Fruit fly (Drosophila melanogaster): ENCODE measurements around the gene Tsen2.

Tsen2 gene

DNA sequence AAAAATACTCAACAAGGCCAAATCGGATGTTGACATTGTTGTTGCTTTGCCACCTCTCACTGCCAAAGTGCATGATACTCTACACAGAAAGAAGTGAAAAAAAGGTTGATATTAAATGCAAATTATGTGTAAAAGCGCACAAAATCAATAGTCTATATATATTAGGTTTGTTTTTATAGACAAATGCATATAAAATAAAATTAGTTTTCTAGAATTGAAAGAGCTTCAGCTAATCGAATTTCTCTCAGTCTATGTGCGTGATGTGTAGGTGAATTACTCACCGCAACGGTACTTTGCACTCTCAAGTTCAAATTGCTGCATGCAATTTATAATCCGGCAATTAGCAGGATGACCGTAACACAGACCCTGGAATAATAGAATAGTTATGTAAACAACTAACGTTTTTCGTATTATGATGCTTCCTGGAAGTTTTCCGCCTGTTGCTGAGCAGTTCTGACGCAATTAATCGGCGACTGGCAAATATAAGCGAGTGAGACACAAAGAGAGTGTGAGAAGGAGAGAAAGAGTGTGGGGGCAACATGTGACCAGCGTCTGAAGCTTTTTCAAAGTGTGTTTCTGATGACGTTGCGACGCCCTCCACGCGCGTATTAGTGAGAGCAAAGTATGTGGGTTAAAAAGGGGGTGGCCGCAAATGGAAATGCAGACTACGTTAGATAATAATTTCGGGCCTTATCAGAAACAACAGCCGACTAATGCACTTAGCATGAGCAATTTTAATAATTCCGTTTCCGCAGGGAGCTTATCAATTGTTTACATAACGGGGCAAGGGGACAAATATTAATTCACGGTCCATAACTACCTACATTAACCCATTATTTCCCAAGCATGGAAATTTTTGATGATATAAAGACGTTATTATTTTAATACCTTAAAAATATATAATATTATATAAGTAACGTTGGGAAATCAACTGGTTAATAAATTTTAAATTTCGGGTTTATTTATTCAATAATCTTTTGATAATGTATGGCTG, 8.6 kb upstream of the Tsen2 start (continued):
- TF ChIP-seq CG8632 (GFP tag; optimal IDR thresholded peaks at IDR 0.05), result peak; percentile 95
- TF ChIP-seq CG11294 (GFP tag; IDR thresholded peaks at IDR 0.05), result peak; percentile 94
- TF ChIP-seq net (GFP tag; optimal IDR thresholded peaks at IDR 0.05), result peak; percentile 97
- peak; percentile 98 for TF ChIP-seq vri (GFP tag; optimal IDR thresholded peaks at IDR 0.05)
- TF ChIP-seq acj6 (GFP tag; optimal IDR thresholded peaks at IDR 0.05), result peak; percentile 96
- TF ChIP-seq CG7368 (GFP tag; optimal IDR thresholded peaks at IDR 0.05), result peak; percentile 96
- TF ChIP-seq Met (GFP tag; optimal IDR thresholded peaks at IDR 0.05), result peak; percentile 98
- peak; percentile 92 for TF ChIP-seq Ets21C (GFP tag; optimal IDR thresholded peaks at IDR 0.05)
- TF ChIP-seq salr (GFP tag; optimal IDR thresholded peaks at IDR 0.05), result peak; percentile 81 to 96
- TF ChIP-seq CG31627 (GFP tag; optimal IDR thresholded peaks at IDR 0.05), result peak; percentile 95
- TF ChIP-seq Smox (GFP tag; optimal IDR thresholded peaks at IDR 0.05), result peak; percentile 96
- peak; percentile 90 for TF ChIP-seq Blimp-1 (GFP tag; optimal IDR thresholded peaks at IDR 0.05)
- peak; percentile 97 for TF ChIP-seq Gug (GFP tag; IDR thresholded peaks at IDR 0.05)
- TF ChIP-seq pdm3 (GFP tag; optimal IDR thresholded peaks at IDR 0.05), result peak; percentile 96
- peak; percentile 91 for TF ChIP-seq CG9139 (GFP tag; optimal IDR thresholded peaks at IDR 0.05)
- peak; percentile 89 for TF ChIP-seq fd59A (GFP tag; optimal IDR thresholded peaks at IDR 0.05)
- peak; percentile 95 to 96 for TF ChIP-seq ss (GFP tag; optimal IDR thresholded peaks at IDR 0.05)
- TF ChIP-seq CG3032 (tag; optimal IDR thresholded peaks at IDR 0.05), result peak; percentile 94
- TF ChIP-seq eg (GFP tag; IDR thresholded peaks at IDR 0.05), result peak; percentile 97
- peak; percentile 91 for TF ChIP-seq CG6808 (GFP tag; optimal IDR thresholded peaks at IDR 0.05)
- peak; percentile 84 for TF ChIP-seq fd85E (GFP tag; optimal IDR thresholded peaks at IDR 0.05)
- TF ChIP-seq CG1621 (tag; optimal IDR thresholded peaks at IDR 0.05), result peak; percentile 87

DNA sequence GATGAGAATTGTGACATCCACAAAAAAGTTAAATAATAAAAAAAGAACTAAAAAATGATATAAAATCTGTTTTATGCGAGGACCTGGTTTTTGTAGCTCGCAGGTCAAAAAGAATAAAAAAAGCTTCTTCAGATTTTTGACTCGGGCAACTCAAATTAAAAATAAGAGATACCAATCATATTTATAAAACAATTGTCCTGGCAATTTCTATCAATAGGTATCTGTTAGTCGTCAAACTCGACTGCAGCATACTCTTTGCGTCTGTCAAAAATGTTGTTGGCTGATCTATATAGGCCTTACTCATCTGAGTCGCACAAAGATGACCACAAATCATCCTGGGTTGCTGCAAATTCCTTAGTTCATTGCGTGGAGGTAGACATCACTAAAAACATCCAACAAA, 7.0 kb upstream of the Tsen2 start:
- no peak for TF ChIP-seq Blimp-1 (GFP tag; optimal IDR thresholded peaks at IDR 0.05)
- TF ChIP-seq dac (GFP tag; optimal IDR thresholded peaks at IDR 0.05), result no peak
- TF ChIP-seq fkh (GFP tag; optimal IDR thresholded peaks at IDR 0.05), result no peak

DNA sequence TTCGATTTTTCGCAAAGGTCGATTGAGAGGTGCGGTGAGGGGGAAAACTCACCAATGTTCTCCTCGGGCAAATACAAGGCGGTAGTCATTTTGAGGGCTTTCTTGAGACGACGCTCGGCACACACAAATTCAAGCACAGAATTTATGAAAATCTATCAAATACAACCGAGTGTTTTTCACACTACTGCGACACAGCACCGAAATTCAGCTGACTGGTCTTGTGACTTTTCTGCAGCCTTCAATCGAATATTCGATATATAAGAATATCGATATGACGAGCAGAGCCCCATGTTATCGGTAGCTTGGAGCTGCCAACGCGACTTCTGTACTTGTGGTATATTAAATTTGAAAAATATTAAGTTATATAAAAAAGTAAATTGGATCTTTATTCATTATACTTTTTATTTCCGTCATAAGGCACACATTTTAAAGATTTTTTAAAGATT, 2.0 kb upstream of the Tsen2 start, which contains the start of gene VhaSFD:
Gene VhaSFD (minus strand): TSS at position 249 of the 446 bp plus-strand sequence.
- no peak for TF ChIP-seq CG34406 (GFP tag; optimal IDR thresholded peaks at IDR 0.05)
- TF ChIP-seq Lpt (GFP tag; optimal IDR thresholded peaks at IDR 0.05), result no peak
- TF ChIP-seq CG3032 (tag; optimal IDR thresholded peaks at IDR 0.05), result peak; percentile 38
- no peak for TF ChIP-seq Smox (GFP tag; optimal IDR thresholded peaks at IDR 0.05)
- TF ChIP-seq Hr4 (GFP tag; optimal IDR thresholded peaks at IDR 0.05), result no peak
- peak; percentile 32 for TF ChIP-seq esn (GFP tag; optimal IDR thresholded peaks at IDR 0.05)
- TF ChIP-seq CG32006 (GFP tag; optimal IDR thresholded peaks at IDR 0.05), result no peak
- no peak for TF ChIP-seq dsx (GFP tag; optimal IDR thresholded peaks at IDR 0.05; ENCODE audit: poor library complexity, severe bottlenecking)
- no peak for TF ChIP-seq OdsH (GFP tag; optimal IDR thresholded peaks at IDR 0.05)
- TF ChIP-seq CG6854 (GFP tag; optimal IDR thresholded peaks at IDR 0.05), result peak; percentile 37
- no peak for TF ChIP-seq CG8319 (GFP tag; optimal IDR thresholded peaks at IDR 0.05)
- no peak for TF ChIP-seq CG7368 (GFP tag; optimal IDR thresholded peaks at IDR 0.05)
- no peak for TF ChIP-seq spab (GFP tag; optimal IDR thresholded peaks at IDR 0.05)
- TF ChIP-seq CG31627 (GFP tag; optimal IDR thresholded peaks at IDR 0.05), result no peak
- TF ChIP-seq CG1621 (tag; optimal IDR thresholded peaks at IDR 0.05), result no peak
- TF ChIP-seq achi (GFP tag; optimal IDR thresholded peaks at IDR 0.05), result peak; percentile 33
- TF ChIP-seq Eip93F (GFP tag; optimal IDR thresholded peaks at IDR 0.05), result peak; percentile 55
- no peak for TF ChIP-seq CG11762 (GFP tag; optimal IDR thresholded peaks at IDR 0.05; ENCODE audit: insufficient read depth)
- peak; percentile 36; the same call in 1 of the 2 replicates for TF ChIP-seq CG15336 (GFP tag; IDR thresholded peaks at IDR 0.05)
- TF ChIP-seq Eip75B (GFP tag; optimal IDR thresholded peaks at IDR 0.05), result no peak
- no peak for TF ChIP-seq Sox14 (GFP tag; optimal IDR thresholded peaks at IDR 0.05)

All from whole organism, prepupa.